Worm (Caenorhabditis elegans) whole organism, late embryonic: ENCODE data around the gene trpp-6.

Experiments used
- C08G9.2 ChIP-seq: sonication (generic microtip); optimal IDR thresholded peaks from 2 replicates; lab custom pipeline; 2016; ENCODE audit warnings: mild to moderate bottlenecking, missing genetic modification characterization, moderate library complexity, missing compliant biosample characterization
- C38D4.7 ChIP-seq: fragments of 200-800 bp; sonication (Bioruptor generic); optimal IDR thresholded peaks from 2 replicates; lab custom pipeline; 2018; ENCODE audit warnings: mild to moderate bottlenecking, missing genetic modification characterization, moderate library complexity, missing compliant biosample characterization
- K02D7.2 ChIP-seq: sonication (generic microtip); optimal IDR thresholded peaks from 2 replicates; lab custom pipeline; 2017; ENCODE audit warnings: mild to moderate bottlenecking, missing genetic modification characterization, missing compliant biosample characterization
- K09A11.1 ChIP-seq: sonication (generic microtip); optimal IDR thresholded peaks from 2 replicates; lab custom pipeline; 2017; ENCODE audit warnings: antibody characterized with exemption, mild to moderate bottlenecking, missing genetic modification characterization, missing compliant biosample characterization; ENCODE audit not compliant: insufficient read depth
- T23F11.4 ChIP-seq: fragments of 200-800 bp; sonication (Bioruptor generic); optimal IDR thresholded peaks from 2 replicates; lab custom pipeline; 2018; ENCODE audit warnings: mild to moderate bottlenecking, missing genetic modification characterization, missing compliant biosample characterization
- ahr-1 ChIP-seq: sonication (generic microtip); optimal IDR thresholded peaks from 2 replicates; lab custom pipeline; 2016; ENCODE audit warnings: missing genetic modification characterization, missing compliant biosample characterization
- ceh-18 ChIP-seq: sonication (generic microtip); optimal IDR thresholded peaks from 2 replicates; lab custom pipeline; 2016; ENCODE audit warnings: missing genetic modification characterization, missing compliant biosample characterization
- ceh-19 ChIP-seq: fragments of 200-800 bp; sonication (Bioruptor generic); optimal IDR thresholded peaks from 2 replicates; lab custom pipeline; 2018; ENCODE audit warnings: mild to moderate bottlenecking, missing genetic modification characterization, missing compliant biosample characterization
- ceh-22 ChIP-seq: sonication (generic microtip); optimal IDR thresholded peaks from 2 replicates; lab custom pipeline; 2017; ENCODE audit warnings: missing biosample characterization, missing genetic modification characterization
- ceh-24 ChIP-seq: sonication (generic microtip); optimal IDR thresholded peaks from 2 replicates; lab custom pipeline; 2016; ENCODE audit warnings: mild to moderate bottlenecking, missing genetic modification characterization, missing compliant biosample characterization
- ceh-30 ChIP-seq: fragments of 150-350 bp; optimal IDR thresholded peaks from 2 replicates; lab custom pipeline; 2014; ENCODE audit warnings: missing biosample characterization, missing genetic modification characterization
- ceh-31 ChIP-seq: sonication (generic microtip); optimal IDR thresholded peaks from 2 replicates; lab custom pipeline; 2016; ENCODE audit warnings: missing genetic modification characterization, missing compliant biosample characterization
- ceh-34 ChIP-seq: sonication (generic microtip); optimal IDR thresholded peaks from 2 replicates; lab custom pipeline; 2016; ENCODE audit warnings: mild to moderate bottlenecking, missing genetic modification characterization, missing compliant biosample characterization
- ceh-9 ChIP-seq: sonication (generic microtip); optimal IDR thresholded peaks from 2 replicates; lab custom pipeline; 2016; ENCODE audit warnings: mild to moderate bottlenecking, missing genetic modification characterization, inconsistent platforms, missing compliant biosample characterization
- dmd-4 ChIP-seq: sonication (generic microtip); optimal IDR thresholded peaks from 2 replicates; lab custom pipeline; 2016; ENCODE audit warnings: borderline replicate concordance, missing genetic modification characterization, missing compliant biosample characterization
- dve-1 ChIP-seq: sonication (generic microtip); optimal IDR thresholded peaks from 2 replicates; lab custom pipeline; 2017; ENCODE audit warnings: antibody characterized with exemption, mild to moderate bottlenecking, missing genetic modification characterization, missing compliant biosample characterization
- fkh-10 ChIP-seq: fragments of 150-350 bp; optimal IDR thresholded peaks from 2 replicates; lab custom pipeline; 2014; ENCODE audit warnings: missing biosample characterization, missing genetic modification reagents, missing genetic modification characterization
- fkh-6 ChIP-seq: sonication (generic microtip); optimal IDR thresholded peaks from 2 replicates; lab custom pipeline; 2016; ENCODE audit warnings: missing genetic modification characterization, missing compliant biosample characterization
- hlh-13 ChIP-seq: fragments of 200-800 bp; sonication (Bioruptor generic); optimal IDR thresholded peaks from 2 replicates; lab custom pipeline; 2018; ENCODE audit warnings: mild to moderate bottlenecking, missing genetic modification characterization, missing compliant biosample characterization
- hlh-6 ChIP-seq: sonication (generic microtip); optimal IDR thresholded peaks from 2 replicates; lab custom pipeline; 2016; ENCODE audit warnings: missing genotype, missing genetic modification characterization, missing compliant biosample characterization
- lin-11 ChIP-seq: fragments of 200-800 bp; sonication (Bioruptor generic); optimal IDR thresholded peaks from 2 replicates; lab custom pipeline; 2018; ENCODE audit warnings: mild to moderate bottlenecking, missing genetic modification characterization, missing compliant biosample characterization
- nfya-1 ChIP-seq: sonication (generic microtip); optimal IDR thresholded peaks from 2 replicates; lab custom pipeline; 2017; ENCODE audit warnings: missing genetic modification characterization, mild to moderate bottlenecking, missing compliant biosample characterization, antibody characterized with exemption, moderate library complexity
- nhr-11 ChIP-seq: fragments of 150-350 bp; optimal IDR thresholded peaks from 2 replicates; lab custom pipeline; 2014; ENCODE audit warnings: missing biosample characterization, missing genetic modification characterization
- nhr-232 ChIP-seq: sonication (generic microtip); optimal IDR thresholded peaks from 2 replicates; lab custom pipeline; 2016; ENCODE audit warnings: missing genetic modification characterization, missing compliant biosample characterization
- odd-2 ChIP-seq: sonication (generic microtip); optimal IDR thresholded peaks from 2 replicates; lab custom pipeline; 2017; ENCODE audit warnings: antibody characterized with exemption, mild to moderate bottlenecking, missing genetic modification characterization, missing compliant biosample characterization
- pat-9 ChIP-seq: fragments of 200-800 bp; sonication (Bioruptor generic); optimal IDR thresholded peaks from 2 replicates; lab custom pipeline; 2018; ENCODE audit warnings: mild to moderate bottlenecking, missing genetic modification characterization, moderate library complexity, missing compliant biosample characterization
- pha-4 ChIP-seq: fragments of 150-350 bp; optimal IDR thresholded peaks from 2 replicates; lab custom pipeline; 2018; ENCODE audit warnings: missing biosample characterization, missing genetic modification reagents, missing genetic modification characterization
- pqm-1 ChIP-seq: sonication (generic microtip); optimal IDR thresholded peaks from 2 replicates; lab custom pipeline; 2016; ENCODE audit warnings: missing genetic modification characterization, missing compliant biosample characterization
- ref-2 ChIP-seq: sonication (generic microtip); optimal IDR thresholded peaks from 2 replicates; lab custom pipeline; 2016; ENCODE audit warnings: missing genetic modification characterization, missing compliant biosample characterization
- rnt-1 ChIP-seq: sonication (generic microtip); optimal IDR thresholded peaks from 2 replicates; lab custom pipeline; 2016; ENCODE audit warnings: missing genetic modification characterization, missing compliant biosample characterization
- sox-2 ChIP-seq: fragments of 200-800 bp; sonication (Bioruptor generic); IDR thresholded peaks from 2 replicates; pipeline ENCODE4 v1.3.6; 2022; ENCODE audit warnings: missing genetic modification reagents, missing genetic modification characterization, missing compliant biosample characterization
- ttx-3 ChIP-seq: sonication (generic microtip); optimal IDR thresholded peaks from 2 replicates; lab custom pipeline; 2016; ENCODE audit warnings: missing genetic modification reagents, missing genetic modification characterization, missing compliant biosample characterization
- unc-3 ChIP-seq, 2 experiments: fragments of 200-800 bp in 1 of 2; sonication (Bioruptor generic) in 1 of 2; sonication (generic microtip) in 1 of 2; conservative IDR thresholded peaks in 1 of 2; optimal IDR thresholded peaks in 1 of 2; 2 replicates each; pipeline versions ENCODE4 v1.3.6 to Lab custom; 2016 to 2022; ENCODE audit warnings: missing compliant biosample characterization in 2 of 2, missing genetic modification characterization in 2 of 2, missing genetic modification reagents in 1 of 2
- unc-42 ChIP-seq: sonication (generic microtip); optimal IDR thresholded peaks from 2 replicates; lab custom pipeline; 2016; ENCODE audit warnings: missing genotype, missing genetic modification characterization, missing compliant biosample characterization
- unc-55 ChIP-seq: sonication (generic microtip); optimal IDR thresholded peaks from 2 replicates; lab custom pipeline; 2017; ENCODE audit warnings: missing biosample characterization, missing genetic modification reagents, missing genetic modification characterization
- unc-86 ChIP-seq: sonication (generic microtip); optimal IDR thresholded peaks from 2 replicates; lab custom pipeline; 2016; ENCODE audit warnings: missing genetic modification characterization, missing compliant biosample characterization

The trpp-6 gene

ce11 chrV:9952396-9952795, 39.3 kb upstream of the trpp-6 start, which contains the start of gene mam-5:
TSS of gene mam-5 (plus strand) at chrV:9952699.
- no peak for TF ChIP-seq ceh-22 (tag; lab: Kevin White, UChicago)
- TF ChIP-seq ceh-9 (tag; lab: Kevin White, UChicago), result no peak
- no peak for TF ChIP-seq ceh-34
- TF ChIP-seq dmd-4 (tag; lab: Kevin White, UChicago), result no peak
- TF ChIP-seq C08G9.2 (tag; lab: Kevin White, UChicago), result no peak
- no peak for TF ChIP-seq unc-86 (tag; lab: Kevin White, UChicago)
- TF ChIP-seq K09A11.1 (tag; lab: Kevin White, UChicago), result no peak
- TF ChIP-seq T23F11.4 (GFP tag; lab: Kevin White, UChicago), result no peak
- no peak for TF ChIP-seq fkh-10 (GFP tag; lab: Kevin White, UChicago)
- TF ChIP-seq unc-42 (tag; lab: Kevin White, UChicago), result no peak
- no peak for TF ChIP-seq C38D4.7 (GFP tag; lab: Kevin White, UChicago)
- TF ChIP-seq unc-3 (GFP tag; conservative IDR thresholded peaks at IDR 0.05; lab: Robert Waterston, UW), result no peak
- no peak for TF ChIP-seq unc-3 (tag; optimal IDR thresholded peaks at IDR 0.05; lab: Kevin White, UChicago)
- TF ChIP-seq ttx-3 (tag; lab: Kevin White, UChicago), result no peak
- no peak for TF ChIP-seq nhr-11
- no peak for TF ChIP-seq lin-11 (tag; lab: Kevin White, UChicago)
- no peak for TF ChIP-seq ref-2
- no peak for TF ChIP-seq ceh-19 (GFP tag; lab: Kevin White, UChicago)
- TF ChIP-seq pqm-1 (tag; lab: Kevin White, UChicago), result no peak
- TF ChIP-seq ceh-24 (tag; lab: Kevin White, UChicago), result no peak

DNA sequence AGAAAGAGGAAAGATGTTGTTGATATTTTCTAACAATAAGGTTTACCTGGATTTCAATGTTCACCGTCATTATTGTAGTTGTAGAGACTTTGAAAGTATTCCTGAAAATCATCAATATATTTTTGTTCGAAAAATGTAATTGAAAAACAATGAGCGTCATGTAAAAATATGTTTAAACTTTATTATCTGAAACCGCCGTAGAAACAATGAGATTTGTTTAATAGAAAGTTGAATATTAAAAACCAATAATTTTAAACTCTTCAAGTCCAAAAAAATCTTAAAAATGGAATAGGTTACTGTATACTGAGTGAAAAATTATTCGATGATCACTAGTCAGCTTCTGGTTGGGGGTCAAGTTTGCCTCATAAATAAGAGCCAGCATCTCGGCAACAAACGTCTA, 33.5 kb upstream of the trpp-6 start, which contains the start of gene anmt-3:
TSS of gene anmt-3 (minus strand) at position 101 of the 400 bp plus-strand sequence.
- TF ChIP-seq ceh-9 (tag; lab: Kevin White, UChicago) (no peak), ahr-1 (tag; lab: Kevin White, UChicago) (no peak), fkh-6 (tag; lab: Kevin White, UChicago) (no peak), dmd-4 (tag; lab: Kevin White, UChicago) (no peak), unc-55 (GFP tag; lab: Kevin White, UChicago) (no peak), odd-2 (tag; lab: Kevin White, UChicago) (no peak), unc-3 (GFP tag; conservative IDR thresholded peaks at IDR 0.05; lab: Robert Waterston, UW) (no peak), unc-3 (tag; optimal IDR thresholded peaks at IDR 0.05; lab: Kevin White, UChicago) (no peak), unc-42 (tag; lab: Kevin White, UChicago) (no peak), K02D7.2 (tag; lab: Kevin White, UChicago) (no peak), pqm-1 (tag; lab: Kevin White, UChicago) (no peak)
- TF ChIP-seq, all 69 proteins: peak for 0

ce11 chrV:9958654-9959053, 33.0 kb upstream of the trpp-6 start:
- TF ChIP-seq nhr-232 (no peak), C08G9.2 (tag; lab: Kevin White, UChicago) (no peak), unc-55 (GFP tag; lab: Kevin White, UChicago) (peak; percentile 87), hlh-6 (no peak), pat-9 (tag; lab: Kevin White, UChicago) (no peak), ceh-30 (tag; lab: Kevin White, UChicago) (no peak), ceh-31 (tag; lab: Kevin White, UChicago) (no peak), rnt-1 (tag; lab: Kevin White, UChicago) (peak; percentile 71), nfya-1 (tag; lab: Kevin White, UChicago) (peak; percentile 1), ttx-3 (tag; lab: Kevin White, UChicago) (no peak), ceh-24 (tag; lab: Kevin White, UChicago) (no peak), pha-4 (tag; lab: Kevin White, UChicago) (no peak), fkh-10 (GFP tag; lab: Kevin White, UChicago) (no peak), K02D7.2 (tag; lab: Kevin White, UChicago) (no peak), ceh-18 (tag; lab: Kevin White, UChicago) (peak; percentile 84), hlh-13 (GFP tag; lab: Kevin White, UChicago) (no peak), sox-2 (GFP tag; lab: Robert Waterston, UW) (no peak), dve-1 (no peak), C38D4.7 (GFP tag; lab: Kevin White, UChicago) (no peak)
